Worm (Caenorhabditis elegans): ENCODE data around the gene nfyc-1.

- TF ChIP-seq flt-1 (GFP tag; IDR thresholded peaks at IDR 0.05): no peak
- TF ChIP-seq ets-7 (tag; optimal IDR thresholded peaks at IDR 0.05): no peak
- no peak for TF ChIP-seq ama-1 (optimal IDR thresholded peaks at IDR 0.05)
- no peak for TF ChIP-seq pes-1 (GFP tag; IDR thresholded peaks at IDR 0.05)
- no peak for TF ChIP-seq ceh-13 (GFP tag; optimal IDR thresholded peaks at IDR 0.05)
These were observed 12.2 kb upstream of the nfyc-1 start, which contains the start of the genes F23F1.5 and fbxc-54 for ce11 chrII:31521-31920.
